Worm (Caenorhabditis elegans) whole organism, L3 larva: Measurements from ENCODE around the gene srh-282.

ENCODE experiments used
- elt-2 ChIP-seq: sonication (generic microtip); optimal IDR thresholded peaks from 2 replicates; lab custom pipeline; 2016; ENCODE audit warnings: missing genetic modification reagents, mild to moderate bottlenecking, missing genetic modification characterization, missing compliant biosample characterization
- fos-1 ChIP-seq: fragments of 150-350 bp; optimal IDR thresholded peaks from 2 replicates; lab custom pipeline; 2014; ENCODE audit warnings: missing biosample characterization, missing genetic modification characterization
- ztf-11 ChIP-seq: fragments of 150-350 bp; optimal IDR thresholded peaks from 2 replicates; lab custom pipeline; 2014; ENCODE audit warnings: missing biosample characterization, missing genetic modification characterization

DNA sequence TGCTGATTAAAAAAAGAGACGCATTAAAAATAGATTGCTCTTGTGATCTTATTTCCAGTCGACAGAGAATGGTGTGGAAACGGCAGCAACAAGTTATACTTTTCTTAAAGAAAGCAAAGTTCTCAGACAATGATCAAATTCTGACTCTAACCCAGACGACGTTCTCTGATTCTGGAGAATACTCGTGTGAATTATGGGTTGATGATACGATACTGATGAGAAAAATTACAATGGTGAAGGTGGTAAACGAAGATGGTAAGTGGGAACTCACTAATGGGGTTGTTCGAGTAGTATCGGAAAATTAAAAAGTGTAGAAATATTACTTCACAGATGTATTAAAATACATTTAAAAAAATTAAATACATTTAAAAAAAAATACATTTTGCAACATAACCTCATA lies 5.1 kb upstream of the srh-282 start:
- TF ChIP-seq ztf-11 (tag; lab: Kevin White, UChicago): no peak
- no peak for TF ChIP-seq elt-2 (tag; lab: Kevin White, UChicago)
- TF ChIP-seq fos-1: no peak
